Fruit fly (Drosophila melanogaster) S2 (cell line): ENCODE results near the gene CG1703.

ENCODE experiments used
- CG8478 ChIP-seq: fragments of >200 bp; optimal IDR thresholded peaks from 2 replicates; lab custom pipeline; 2018
- CTCF ChIP-seq, 2 experiments: fragments of >200 bp; optimal IDR thresholded peaks; 2 replicates each; lab custom pipeline; 2018

The CG1703 gene

dm6 chrX:11615652-11616495 is 4.1 kb downstream of the CG1703 start, which contains the start of the genes RPA3 and Met:
Gene RPA3 (minus strand): TSS chrX:11615840.
Gene Met (plus strand): TSS chrX:11616124.
- TF ChIP-seq CG8478 (no peak), CTCF (optimal IDR thresholded peaks at IDR 0.05; lab: Kevin White, UChicago) (no peak)

- TF ChIP-seq CG8478 (no peak), CTCF (optimal IDR thresholded peaks at IDR 0.05; lab: Kevin White, UChicago) (no peak)
Observed at dm6 chrX:11616496-11616952, 4.8 kb downstream of the CG1703 start.

DNA sequence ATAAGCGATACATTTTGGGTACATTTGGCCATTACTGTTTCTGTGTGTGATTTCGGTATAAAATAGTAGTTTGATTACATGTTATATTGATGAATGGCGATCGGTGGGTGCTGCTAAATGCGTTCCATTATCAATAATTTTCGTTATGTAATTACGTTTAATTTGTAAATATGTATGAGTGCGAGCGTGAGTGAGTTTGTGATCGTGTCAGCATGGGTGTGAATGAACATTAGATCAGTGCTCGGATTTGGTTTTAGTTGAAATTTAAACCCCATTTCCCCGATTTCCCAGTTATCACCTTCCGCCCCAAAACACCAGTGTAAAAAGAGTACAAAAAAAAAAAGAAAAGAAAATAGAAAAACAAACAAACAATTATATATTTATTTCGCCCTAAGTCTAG is 7.9 kb downstream of the CG1703 start:
- TF ChIP-seq CG8478 (no peak), CTCF (optimal IDR thresholded peaks at IDR 0.05; lab: Kevin White, UChicago) (no peak)

dm6 chrX:11620527-11620926 is 8.8 kb downstream of the CG1703 start:
- TF ChIP-seq CG8478 (no peak), CTCF (optimal IDR thresholded peaks at IDR 0.05; lab: Kevin White, UChicago) (no peak)

dm6 chrX:11621315-11621865 is 9.7 kb downstream of the CG1703 start:
- no peak for TF ChIP-seq CTCF (optimal IDR thresholded peaks at IDR 0.05; lab: Kevin White, UChicago)
- no peak for TF ChIP-seq CG8478

DNA sequence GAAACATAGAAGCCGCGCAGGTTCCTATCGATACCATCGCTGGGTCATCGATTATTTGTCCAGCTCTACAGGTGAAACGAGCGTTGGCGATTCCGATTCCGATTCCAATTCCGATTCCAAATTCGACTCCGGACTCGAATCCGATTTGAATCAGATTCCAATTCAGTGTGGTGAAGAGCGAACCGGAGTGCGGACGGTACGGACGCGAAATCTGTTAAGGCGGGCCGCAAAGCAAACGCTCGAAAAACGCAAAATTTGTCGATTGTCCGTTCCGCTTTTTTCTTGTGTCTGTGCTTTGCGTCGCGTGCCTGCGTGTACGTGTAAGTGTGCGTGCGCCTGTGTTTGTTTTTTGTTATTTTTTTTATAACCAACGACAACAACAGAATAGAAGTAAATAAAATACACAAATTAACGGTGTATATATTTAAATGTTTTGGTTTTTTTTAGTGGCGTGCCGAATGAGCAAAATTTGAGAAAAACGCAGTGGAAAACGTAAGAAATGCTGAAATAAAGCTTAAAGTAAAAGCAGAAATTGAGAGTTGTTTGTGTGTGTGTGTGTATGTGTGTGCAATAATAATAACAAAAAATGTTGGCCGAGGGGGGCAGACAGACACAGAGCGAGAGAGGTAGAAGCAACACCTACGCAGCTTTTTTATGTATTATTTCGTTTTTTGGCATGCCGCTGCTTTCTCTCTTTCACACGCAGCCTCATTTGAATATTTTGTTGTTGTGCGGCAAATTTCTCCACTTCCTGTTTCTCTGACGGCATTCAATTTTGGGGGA is 10.3 kb downstream of the CG1703 start, which contains the start of gene Ptp10D:
TSS of gene Ptp10D (plus strand) at position 150 of the 783 bp plus-strand sequence.
- no peak for TF ChIP-seq CG8478
- no peak for TF ChIP-seq CTCF (optimal IDR thresholded peaks at IDR 0.05; lab: Kevin White, UChicago)

DNA sequence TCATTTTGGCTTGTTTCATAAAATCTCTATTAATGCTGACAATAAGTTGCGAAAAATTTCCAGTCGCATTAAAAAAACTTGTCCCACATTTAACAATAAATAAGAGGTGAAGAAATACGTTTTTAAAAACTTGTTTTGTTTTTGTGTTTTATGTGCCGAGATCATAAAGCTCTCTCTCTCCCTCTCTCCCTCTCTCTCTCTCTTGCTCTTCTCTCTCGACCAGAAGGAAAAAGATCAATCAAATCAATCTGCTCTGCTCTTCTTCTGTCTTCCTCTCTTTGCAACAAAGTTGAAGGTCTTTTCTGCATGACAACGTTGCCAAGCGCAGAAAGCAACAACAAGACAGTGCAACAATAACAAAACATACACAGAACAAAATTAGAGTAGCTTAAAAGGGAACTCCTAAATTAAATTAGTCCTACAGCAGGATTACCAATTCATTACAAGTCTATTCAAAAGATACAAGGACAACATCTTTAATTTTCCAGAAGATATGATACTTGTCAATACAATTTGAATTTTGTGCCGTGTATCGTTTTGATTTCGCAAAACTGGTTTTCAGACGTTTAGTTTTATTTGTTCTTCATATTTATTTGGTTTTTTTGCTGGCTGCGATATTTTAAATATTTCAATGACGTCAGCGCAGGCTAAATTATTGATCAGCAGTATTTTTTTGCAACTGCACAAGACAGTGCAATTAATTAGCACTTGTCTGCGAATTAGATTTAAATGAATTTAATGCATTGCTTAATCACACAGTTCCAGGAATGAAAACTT is 11.1 kb downstream of the CG1703 start:
- no peak for TF ChIP-seq CTCF (optimal IDR thresholded peaks at IDR 0.05; lab: Kevin White, UChicago)
- TF ChIP-seq CG8478 = no peak

DNA sequence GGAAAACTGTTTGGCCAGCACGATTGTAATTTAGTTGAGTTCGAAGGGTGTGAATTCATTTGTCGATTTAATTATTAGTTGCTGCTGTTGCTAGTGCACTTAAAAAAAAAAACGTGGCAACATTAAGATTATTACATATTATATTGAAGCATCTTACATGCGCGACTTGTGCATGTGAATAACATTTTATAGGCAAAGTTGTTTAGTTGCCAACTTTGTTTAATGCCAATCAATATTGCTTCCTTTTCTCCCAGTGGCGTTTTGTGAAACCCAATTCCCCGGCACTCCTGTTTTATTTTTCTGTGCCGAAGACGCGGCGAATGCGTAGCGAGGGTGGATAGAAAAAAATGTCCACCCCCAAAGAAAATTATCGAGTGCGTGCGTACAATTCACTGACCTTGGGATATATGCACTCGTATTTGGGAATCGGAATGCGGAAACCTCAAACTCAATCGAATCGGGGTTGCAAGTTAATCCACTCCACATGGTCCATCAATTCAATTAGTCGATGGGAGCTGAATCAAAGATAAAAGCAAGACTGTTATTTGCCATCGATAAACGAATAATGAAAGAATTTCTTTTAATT is 17.4 kb downstream of the CG1703 start:
- TF ChIP-seq CTCF (optimal IDR thresholded peaks at IDR 0.05; lab: Kevin White, UChicago) = no peak
- no peak for TF ChIP-seq CG8478

dm6 chrX:11631704-11632103 is 20.0 kb downstream of the CG1703 start:
- no peak for TF ChIP-seq CTCF (optimal IDR thresholded peaks at IDR 0.05; lab: Kevin White, UChicago)
- TF ChIP-seq CG8478 = no peak

- no peak for TF ChIP-seq CG8478
- TF ChIP-seq CTCF (optimal IDR thresholded peaks at IDR 0.05; lab: Kevin White, UChicago) = no peak
Observed at dm6 chrX:11640477-11640876, 28.8 kb downstream of the CG1703 start.

DNA sequence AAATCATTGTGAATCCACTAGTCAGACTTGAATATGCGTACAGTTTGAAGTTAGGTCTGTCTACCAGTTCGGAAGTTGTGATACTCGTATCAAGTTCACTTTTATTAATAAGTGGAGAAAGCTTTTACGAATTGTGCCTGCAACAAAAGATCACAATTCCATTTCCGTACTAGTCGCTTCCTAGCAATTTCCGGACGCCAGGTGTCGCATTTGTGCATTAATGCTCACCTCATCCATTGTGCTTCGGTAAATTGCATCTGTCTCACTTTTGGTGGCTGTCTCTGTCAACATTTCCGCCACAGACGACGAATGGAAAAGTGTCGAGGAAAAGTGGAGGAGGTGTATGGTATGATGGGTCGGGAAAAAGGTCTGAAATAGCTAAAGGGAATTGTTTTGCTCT is 31.5 kb downstream of the CG1703 start:
- TF ChIP-seq CTCF (optimal IDR thresholded peaks at IDR 0.05; lab: Kevin White, UChicago) (peak; percentile 63 to 71), CG8478 (no peak)

- TF ChIP-seq CG8478 (no peak), CTCF (optimal IDR thresholded peaks at IDR 0.05; lab: Kevin White, UChicago) (no peak)
Observed at dm6 chrX:11644530-11645080, 32.9 kb downstream of the CG1703 start.

dm6 chrX:11651420-11651819 is 39.7 kb downstream of the CG1703 start:
- no peak for TF ChIP-seq CG8478
- TF ChIP-seq CTCF (optimal IDR thresholded peaks at IDR 0.05; lab: Kevin White, UChicago) = peak in 1 of 2 experiments; percentile 35

- TF ChIP-seq CG8478 (no peak), CTCF (optimal IDR thresholded peaks at IDR 0.05; lab: Kevin White, UChicago) (no peak)
Observed at dm6 chrX:11652991-11653390, 41.3 kb downstream of the CG1703 start.
